Fruit fly (Drosophila melanogaster): ENCODE results near the gene Nrd1.

Gene Nrd1

dm6 chrX:11875146-11875830 is 6.6 kb upstream of the Nrd1 start:
- peak; percentile 40 for TF ChIP-seq noc (tag; optimal IDR thresholded peaks at IDR 0.05)

- no peak for TF ChIP-seq noc (tag; optimal IDR thresholded peaks at IDR 0.05)
These were observed 4.4 kb upstream of the Nrd1 start, which contains the start of gene CG15739 for dm6 chrX:11873116-11873515. Gene CG15739 (plus strand): TSS chrX:11873319.

dm6 chrX:11872517-11872916 is 3.8 kb upstream of the Nrd1 start, which contains the start of gene BORCS5:
Gene BORCS5 (minus strand): TSS chrX:11872779.
- TF ChIP-seq noc (tag; optimal IDR thresholded peaks at IDR 0.05): no peak

DNA sequence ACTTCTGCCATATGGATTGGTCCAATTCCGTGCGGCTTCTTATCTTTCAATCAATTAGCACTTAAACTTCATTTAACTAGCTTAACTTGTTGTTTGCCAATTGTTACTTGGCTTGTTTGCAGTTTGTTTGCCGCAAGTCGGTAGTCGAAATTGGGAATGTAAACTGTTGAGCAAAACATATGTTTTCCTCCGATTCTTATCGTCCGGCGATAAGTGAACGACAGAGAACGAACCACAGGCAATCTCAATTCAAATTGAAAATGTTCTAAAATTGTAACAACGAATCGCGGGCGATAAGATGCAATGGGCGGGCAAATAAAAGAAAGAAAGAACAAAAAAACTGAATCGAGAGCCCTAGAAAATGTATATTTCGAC is 10.3 kb downstream of the Nrd1 start:
- TF ChIP-seq noc (tag; optimal IDR thresholded peaks at IDR 0.05): no peak

- TF ChIP-seq noc (tag; optimal IDR thresholded peaks at IDR 0.05): peak; percentile 77
These were observed 10.9 kb downstream of the Nrd1 start for dm6 chrX:11857522-11858438.

dm6 chrX:11856867-11857266 is 11.8 kb downstream of the Nrd1 start:
- no peak for TF ChIP-seq noc (tag; optimal IDR thresholded peaks at IDR 0.05)

DNA sequence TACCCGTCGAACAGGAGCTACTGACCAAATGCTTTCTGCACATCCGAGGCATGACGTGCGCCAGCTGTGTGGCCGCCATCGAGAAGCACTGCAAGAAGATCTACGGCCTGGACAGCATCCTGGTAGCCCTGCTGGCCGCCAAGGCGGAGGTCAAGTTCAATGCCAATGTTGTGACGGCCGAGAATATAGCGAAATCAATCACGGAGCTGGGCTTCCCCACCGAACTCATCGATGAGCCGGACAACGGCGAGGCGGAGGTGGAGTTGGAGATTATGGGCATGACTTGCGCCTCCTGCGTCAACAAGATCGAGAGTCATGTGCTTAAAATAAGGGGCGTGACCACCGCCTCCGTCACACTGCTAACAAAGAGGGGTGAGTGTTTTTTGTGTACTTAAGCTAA is 12.7 kb downstream of the Nrd1 start:
- TF ChIP-seq noc (tag; optimal IDR thresholded peaks at IDR 0.05): no peak

DNA sequence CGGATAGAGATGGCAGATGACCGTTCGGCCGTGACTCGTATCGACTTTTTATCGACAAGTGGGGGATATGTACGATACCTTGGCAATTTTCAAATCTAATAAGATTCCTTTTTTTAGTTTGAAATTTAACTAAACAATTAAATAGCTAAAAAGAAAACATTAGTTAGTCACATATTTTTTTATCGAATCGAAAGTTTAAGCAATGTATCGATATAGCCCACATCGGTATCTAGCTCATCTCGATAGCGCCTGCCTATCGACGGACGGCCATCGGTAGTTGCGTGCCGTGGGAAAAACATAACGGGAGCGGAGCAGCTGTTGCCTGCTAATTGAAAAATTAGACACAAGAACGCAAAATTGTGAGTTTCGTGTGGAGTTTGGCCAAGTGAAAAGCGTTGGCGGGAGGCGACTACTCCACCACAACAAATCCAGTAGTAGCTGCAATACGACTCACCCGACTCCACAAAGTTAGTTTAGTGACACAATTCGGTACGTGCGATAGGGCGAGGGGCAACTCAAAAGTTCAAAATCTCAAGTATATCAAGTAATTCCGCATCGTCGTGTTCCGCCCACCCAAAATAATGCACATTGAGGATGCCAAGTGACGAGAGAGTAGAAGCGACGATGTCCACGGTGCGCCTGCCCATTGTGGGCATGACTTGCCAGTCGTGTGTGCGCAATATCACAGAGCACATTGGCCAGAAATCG is 13.8 kb downstream of the Nrd1 start, which contains the start of the genes CG10347 and ATP7:
Gene CG10347 (minus strand): TSS at position 174 of the 708 bp plus-strand sequence.
Gene ATP7 (plus strand): TSS at position 265 of the 708 bp plus-strand sequence.
- peak; percentile 30 for TF ChIP-seq noc (tag; optimal IDR thresholded peaks at IDR 0.05)

DNA sequence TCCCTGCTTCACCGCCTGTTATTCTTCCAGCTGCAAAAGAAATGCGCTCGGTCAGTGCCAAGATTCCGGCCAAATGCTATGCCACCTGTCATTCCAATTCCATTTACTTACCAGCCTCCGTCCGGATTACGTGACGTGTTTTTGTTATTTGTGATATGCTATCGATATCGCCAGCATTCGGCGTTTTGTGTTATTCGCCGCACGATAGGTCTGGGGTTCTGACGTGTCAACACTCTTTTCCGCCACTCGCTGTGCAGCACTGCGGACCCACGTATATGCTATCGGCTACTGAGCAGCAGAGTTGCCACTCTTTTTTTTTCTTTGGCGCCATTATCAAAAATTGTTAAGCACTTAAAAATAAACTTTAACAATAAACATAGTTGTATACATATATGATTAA is 16.4 kb downstream of the Nrd1 start, which contains the start of gene p24-1:
Gene p24-1 (minus strand): TSS at position 221 of the 400 bp plus-strand sequence.
- peak; percentile 31 for TF ChIP-seq noc (tag; optimal IDR thresholded peaks at IDR 0.05)

- no peak for TF ChIP-seq noc (tag; optimal IDR thresholded peaks at IDR 0.05)
These were observed 19.4 kb downstream of the Nrd1 start for dm6 chrX:11849267-11849666.

dm6 chrX:11848507-11849264 is 20.0 kb downstream of the Nrd1 start:
- TF ChIP-seq noc (tag; optimal IDR thresholded peaks at IDR 0.05): peak; percentile 35

- TF ChIP-seq noc (tag; optimal IDR thresholded peaks at IDR 0.05): no peak
These were observed 22.5 kb downstream of the Nrd1 start, which contains the start of gene CG15740 for dm6 chrX:11846049-11846718. Gene CG15740 (minus strand): TSS chrX:11846099.

DNA sequence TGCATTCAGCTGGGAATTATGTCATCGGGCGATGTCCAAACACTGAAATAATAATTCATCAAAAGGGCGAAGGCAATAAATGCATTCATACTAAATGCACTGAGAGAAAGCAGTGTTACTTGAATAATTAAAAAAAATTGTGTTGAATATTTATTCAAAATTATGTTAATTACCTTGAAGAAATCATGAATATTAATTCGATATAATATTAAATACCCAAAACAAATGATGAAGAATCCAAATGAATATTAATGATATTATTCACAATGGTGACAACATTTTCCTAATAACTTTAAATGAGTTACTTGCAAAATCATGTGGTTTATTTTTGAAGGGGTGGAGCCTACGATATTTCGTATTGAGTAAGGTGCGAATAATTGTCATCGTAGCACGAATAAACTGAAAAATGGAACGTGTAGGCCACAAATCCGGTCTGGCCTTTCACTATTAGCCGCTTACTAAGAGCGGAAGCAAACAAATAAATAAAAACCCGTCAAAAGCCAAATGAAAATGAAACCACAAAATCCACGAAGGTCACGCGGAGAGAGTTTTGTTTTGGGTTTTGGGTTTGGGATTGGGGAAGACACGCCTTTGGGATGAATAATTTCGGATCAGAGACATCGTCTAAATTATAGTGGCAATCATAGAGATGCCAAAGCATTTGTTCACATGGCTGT is 26.9 kb downstream of the Nrd1 start:
- TF ChIP-seq noc (tag; optimal IDR thresholded peaks at IDR 0.05): no peak

DNA sequence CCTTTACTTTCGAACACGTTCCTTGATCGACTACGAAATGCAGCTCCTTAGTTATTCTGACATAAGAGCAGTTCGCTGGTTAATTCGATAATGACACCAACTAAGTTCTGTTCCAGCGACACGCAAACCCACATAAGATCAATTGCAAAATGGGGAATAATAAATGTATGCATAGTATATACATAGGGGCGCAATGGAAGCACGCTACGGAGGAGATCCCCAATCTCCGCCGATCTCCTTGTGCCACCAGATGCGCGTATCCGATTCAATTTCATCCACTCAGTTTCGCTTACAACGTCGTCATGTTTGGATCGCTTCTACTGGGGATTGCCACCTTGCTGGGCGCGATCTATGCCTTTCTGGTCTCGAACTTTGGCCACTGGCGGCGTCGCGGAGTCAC is 29.4 kb downstream of the Nrd1 start, which contains the start of gene Cyp28c1:
Gene Cyp28c1 (plus strand): TSS at position 301 of the 400 bp plus-strand sequence.
- no peak for TF ChIP-seq noc (tag; optimal IDR thresholded peaks at IDR 0.05)
